Fruit fly (Drosophila melanogaster): ENCODE data around the gene CG11878.

Gene CG11878

DNA sequence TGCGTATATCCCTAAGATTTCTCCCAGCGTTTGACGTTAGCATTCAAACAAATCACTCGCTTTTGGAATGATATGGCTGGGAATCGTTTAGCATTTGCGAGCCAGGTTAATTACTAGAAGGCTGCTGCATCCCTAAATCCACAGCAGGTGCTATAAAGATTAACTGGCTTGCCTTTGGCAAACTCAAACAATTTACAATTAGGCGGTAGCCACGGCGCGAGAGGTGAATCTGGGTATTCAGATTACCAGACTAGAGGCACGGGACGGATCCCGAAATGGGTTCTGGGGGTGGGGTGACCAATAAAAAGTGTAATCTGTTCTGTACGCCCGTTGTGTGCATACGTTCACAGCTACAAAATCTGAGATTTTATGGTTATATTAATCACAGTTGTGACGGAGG is 7.5 kb downstream of the CG11878 start, which contains the start of gene CG11892 (continued):
- TF ChIP-seq CG3838 (GFP tag; optimal IDR thresholded peaks at IDR 0.05): no peak
- TF ChIP-seq CG1602 (GFP tag; optimal IDR thresholded peaks at IDR 0.05): no peak
- no peak for TF ChIP-seq Atf3 (GFP tag; optimal IDR thresholded peaks at IDR 0.05)
- TF ChIP-seq CG13123 (GFP tag; optimal IDR thresholded peaks at IDR 0.05): no peak
- TF ChIP-seq cato (GFP tag; optimal IDR thresholded peaks at IDR 0.05; ENCODE audit: borderline replicate concordance): no peak
- TF ChIP-seq CG13287 (GFP tag; IDR thresholded peaks at IDR 0.05; ENCODE audit: partially characterized antibody): no peak
- TF ChIP-seq gcm2 (GFP tag; optimal IDR thresholded peaks at IDR 0.05): no peak
- no peak for TF ChIP-seq oc (tag; optimal IDR thresholded peaks at IDR 0.05)
- no peak for TF ChIP-seq CG15479 (GFP tag; optimal IDR thresholded peaks at IDR 0.05)
- TF ChIP-seq CG33213 (GFP tag; optimal IDR thresholded peaks at IDR 0.05): no peak
- no peak for TF ChIP-seq Adf1 (GFP tag; IDR thresholded peaks at IDR 0.05)
- TF ChIP-seq HLH3B (GFP tag; IDR thresholded peaks at IDR 0.05): no peak
- TF ChIP-seq CG8359 (GFP tag; optimal IDR thresholded peaks at IDR 0.05; ENCODE audit: borderline replicate concordance): peak; percentile 6
- peak; percentile 52 for TF ChIP-seq CG13424 (tag; optimal IDR thresholded peaks at IDR 0.05)
- no peak for TF ChIP-seq CG33557 (GFP tag; optimal IDR thresholded peaks at IDR 0.05)
- TF ChIP-seq Ssrp (tag; optimal IDR thresholded peaks at IDR 0.05): no peak
- peak; percentile 53 for TF ChIP-seq Hey (tag; optimal IDR thresholded peaks at IDR 0.05)
- no peak for TF ChIP-seq sisA (GFP tag; IDR thresholded peaks at IDR 0.05)
- TF ChIP-seq Fer3 (tag; optimal IDR thresholded peaks at IDR 0.05): peak; percentile 56
- TF ChIP-seq Bgb (GFP tag; IDR thresholded peaks at IDR 0.05; ENCODE audit: partially characterized antibody): no peak
- no peak for TF ChIP-seq pnt (GFP tag; optimal IDR thresholded peaks at IDR 0.05)
- no peak for TF ChIP-seq h (optimal IDR thresholded peaks at IDR 0.05)
- no peak for TF ChIP-seq Med (GFP tag)
- no peak for TF ChIP-seq CG8290 (GFP tag; optimal IDR thresholded peaks at IDR 0.05)
- peak in 1 of 2 experiments; percentile 93 for TF ChIP-seq CG8290 (tag; optimal IDR thresholded peaks at IDR 0.05)
- peak; percentile 88 for TF ChIP-seq Ets65A (GFP tag)
- peak; percentile 18 for TF ChIP-seq CG12299 (tag; optimal IDR thresholded peaks at IDR 0.05)
- TF ChIP-seq CG15514 (GFP tag; optimal IDR thresholded peaks at IDR 0.05): peak; percentile 53
- peak; percentile 54 for TF ChIP-seq cwo (GFP tag; optimal IDR thresholded peaks at IDR 0.05)
- no peak for TF ChIP-seq CG2712 (tag; optimal IDR thresholded peaks at IDR 0.05)
- no peak for TF ChIP-seq Ada2b (GFP tag; IDR thresholded peaks at IDR 0.05)
- no peak for TF ChIP-seq CG7839 (tag; optimal IDR thresholded peaks at IDR 0.05)
- TF ChIP-seq CG17568 (GFP tag; optimal IDR thresholded peaks at IDR 0.05): peak; percentile 49
- no peak for TF ChIP-seq CG9215 (GFP tag; IDR thresholded peaks at IDR 0.05)
- no peak for TF ChIP-seq br (optimal IDR thresholded peaks at IDR 0.05)
- TF ChIP-seq tna (GFP tag; IDR thresholded peaks at IDR 0.05; ENCODE audit: partially characterized antibody): no peak
- TF ChIP-seq scrt (GFP tag; optimal IDR thresholded peaks at IDR 0.05): peak; percentile 68
- TF ChIP-seq sc (optimal IDR thresholded peaks at IDR 0.05): no peak
- TF ChIP-seq sc (GFP tag; optimal IDR thresholded peaks at IDR 0.05): no peak
- TF ChIP-seq odd (GFP tag; optimal IDR thresholded peaks at IDR 0.05): peak; percentile 66
- TF ChIP-seq al (GFP tag; IDR thresholded peaks at IDR 0.05): no peak
- TF ChIP-seq CG34422 (GFP tag; IDR thresholded peaks at IDR 0.05): no peak
- TF ChIP-seq CG9932 (GFP tag; IDR thresholded peaks at IDR 0.05): no peak
- TF ChIP-seq onecut (GFP tag; IDR thresholded peaks at IDR 0.05): no peak; the same call in 1 of the 2 replicates
- no peak for TF ChIP-seq cas (GFP tag; IDR thresholded peaks at IDR 0.05)
- TF ChIP-seq MESR4 (GFP tag; optimal IDR thresholded peaks at IDR 0.05): no peak
- peak; percentile 6 for TF ChIP-seq YL-1 (GFP tag; optimal IDR thresholded peaks at IDR 0.05)
- TF ChIP-seq slou (GFP tag; optimal IDR thresholded peaks at IDR 0.05): no peak
- no peak for TF ChIP-seq CG13624 (GFP tag; optimal IDR thresholded peaks at IDR 0.05)
- no peak for TF ChIP-seq CG16779 (GFP tag; IDR thresholded peaks at IDR 0.05)
- TF ChIP-seq CG2199 (GFP tag; IDR thresholded peaks at IDR 0.05): no peak
- peak; percentile 45 for TF ChIP-seq Vsx1 (GFP tag; optimal IDR thresholded peaks at IDR 0.05)
- peak; percentile 68 for TF ChIP-seq CG13894 (tag; optimal IDR thresholded peaks at IDR 0.05)
